Worm (Caenorhabditis elegans) whole organism, L4/young adult: Measurements from ENCODE around the gene ctps-1.
A peak's percentile ranks its signal among the peaks of the same experiment; 100 is the strongest.

Source experiments
- W03F9.2 ChIP-seq: fragments of 150-350 bp; optimal IDR thresholded peaks from 2 replicates; lab custom pipeline; 2014; ENCODE audit warnings: missing biosample characterization, missing genetic modification characterization
- dao-5 ChIP-seq: sonication (generic microtip); optimal IDR thresholded peaks from 2 replicates; lab custom pipeline; 2016; ENCODE audit warnings: missing genotype, missing genetic modification characterization, moderate library complexity, missing compliant biosample characterization
- him-1 ChIP-seq: sonication (generic microtip); optimal IDR thresholded peaks from 2 replicates; lab custom pipeline; 2016; ENCODE audit warnings: missing genotype, missing genetic modification reagents, missing genetic modification characterization, missing compliant biosample characterization

Gene ctps-1

ce11 chrV:16794828-16795354, at the start of gene ctps-1, which contains the start of gene pus-1:
TSS of gene ctps-1 (plus strand) at chrV:16794878.
TSS of gene pus-1 (minus strand) at chrV:16794952.
- TF ChIP-seq dao-5 (no peak), him-1 (tag; lab: Kevin White, UChicago) (no peak), W03F9.2 (tag; lab: Kevin White, UChicago) (peak; percentile 59)

ce11 chrV:16745214-16745613, 49.5 kb upstream of the ctps-1 start:
- TF ChIP-seq him-1 (tag; lab: Kevin White, UChicago) (no peak), dao-5 (no peak)

ce11 chrV:16746231-16746990, 48.3 kb upstream of the ctps-1 start, which contains the start of gene gyg-2:
TSS of gene gyg-2 (minus strand) at chrV:16746258.
- no peak for TF ChIP-seq him-1 (tag; lab: Kevin White, UChicago)
- TF ChIP-seq dao-5: no peak
- no peak for TF ChIP-seq W03F9.2 (tag; lab: Kevin White, UChicago)

- TF ChIP-seq W03F9.2 (tag; lab: Kevin White, UChicago): no peak
- no peak for TF ChIP-seq dao-5
- TF ChIP-seq him-1 (tag; lab: Kevin White, UChicago): no peak
Measured at ce11 chrV:16747031-16747672, 47.5 kb upstream of the ctps-1 start, which contains the start of gene dkf-2. TSS of gene dkf-2 (plus strand) at chrV:16747622.

- TF ChIP-seq W03F9.2 (tag; lab: Kevin White, UChicago) (no peak), dao-5 (no peak), him-1 (tag; lab: Kevin White, UChicago) (no peak)
Measured at ce11 chrV:16749473-16749872, 45.2 kb upstream of the ctps-1 start.

- TF ChIP-seq him-1 (tag; lab: Kevin White, UChicago): no peak
- TF ChIP-seq W03F9.2 (tag; lab: Kevin White, UChicago): no peak
- no peak for TF ChIP-seq dao-5
Measured at ce11 chrV:16752089-16753030, 42.3 kb upstream of the ctps-1 start.

ce11 chrV:16756166-16756565, 38.5 kb upstream of the ctps-1 start:
- TF ChIP-seq him-1 (tag; lab: Kevin White, UChicago): no peak
- no peak for TF ChIP-seq dao-5
- no peak for TF ChIP-seq W03F9.2 (tag; lab: Kevin White, UChicago)

- TF ChIP-seq him-1 (tag; lab: Kevin White, UChicago) (no peak), W03F9.2 (tag; lab: Kevin White, UChicago) (no peak), dao-5 (no peak)
Measured at ce11 chrV:16759937-16760336, 34.7 kb upstream of the ctps-1 start.

ce11 chrV:16774428-16774827, 20.2 kb upstream of the ctps-1 start:
- TF ChIP-seq W03F9.2 (tag; lab: Kevin White, UChicago): no peak
- no peak for TF ChIP-seq dao-5
- TF ChIP-seq him-1 (tag; lab: Kevin White, UChicago): no peak

ce11 chrV:16778540-16779280, 16.0 kb upstream of the ctps-1 start:
- TF ChIP-seq him-1 (tag; lab: Kevin White, UChicago) (no peak), dao-5 (no peak), W03F9.2 (tag; lab: Kevin White, UChicago) (no peak)

ce11 chrV:16779281-16779597, 15.4 kb upstream of the ctps-1 start:
- TF ChIP-seq him-1 (tag; lab: Kevin White, UChicago) (no peak), W03F9.2 (tag; lab: Kevin White, UChicago) (no peak), dao-5 (no peak)

- TF ChIP-seq him-1 (tag; lab: Kevin White, UChicago) (no peak), dao-5 (no peak), W03F9.2 (tag; lab: Kevin White, UChicago) (no peak)
Measured at ce11 chrV:16779971-16780370, 14.7 kb upstream of the ctps-1 start.

- no peak for TF ChIP-seq dao-5
- TF ChIP-seq W03F9.2 (tag; lab: Kevin White, UChicago): no peak
- TF ChIP-seq him-1 (tag; lab: Kevin White, UChicago): no peak
Measured at ce11 chrV:16780554-16780953, 14.1 kb upstream of the ctps-1 start.
